Fruit fly (Drosophila melanogaster): ENCODE results near the gene Utx.

Utx gene

dm6 chr2L:10278658-10279057 is at the start of gene Utx:
Gene Utx, minus strand, starts transcription at chr2L:10278811.
- TF ChIP-seq psq (optimal IDR thresholded peaks at IDR 0.05), result no peak
- TF ChIP-seq insv (optimal IDR thresholded peaks at IDR 0.05), result no peak
- TF ChIP-seq h (optimal IDR thresholded peaks at IDR 0.05), result no peak
- TF ChIP-seq ttk (optimal IDR thresholded peaks at IDR 0.05), result no peak
- TF ChIP-seq Myc (optimal IDR thresholded peaks at IDR 0.05), result no peak
- TF ChIP-seq Sin3A (optimal IDR thresholded peaks at IDR 0.05), result no peak

dm6 chr2L:10327790-10328189 is 49.2 kb upstream of the Utx start, which contains the start of gene RnrL:
Gene RnrL, minus strand, starts transcription at chr2L:10327943.
- TF ChIP-seq psq (optimal IDR thresholded peaks at IDR 0.05), result no peak
- no peak for TF ChIP-seq Myc (optimal IDR thresholded peaks at IDR 0.05)
- TF ChIP-seq h (optimal IDR thresholded peaks at IDR 0.05), result no peak
- TF ChIP-seq ttk (optimal IDR thresholded peaks at IDR 0.05), result no peak
- no peak for TF ChIP-seq insv (optimal IDR thresholded peaks at IDR 0.05)
- TF ChIP-seq Sin3A (optimal IDR thresholded peaks at IDR 0.05), result no peak

- TF ChIP-seq Myc (optimal IDR thresholded peaks at IDR 0.05) (no peak), insv (optimal IDR thresholded peaks at IDR 0.05) (no peak), h (optimal IDR thresholded peaks at IDR 0.05) (no peak), Sin3A (optimal IDR thresholded peaks at IDR 0.05) (no peak), ttk (optimal IDR thresholded peaks at IDR 0.05) (no peak), psq (optimal IDR thresholded peaks at IDR 0.05) (no peak)
Observed at dm6 chr2L:10322773-10323487, 44.3 kb upstream of the Utx start, which contains the start of gene CG5381. Gene CG5381, minus strand, starts transcription at chr2L:10323102.

- TF ChIP-seq h (optimal IDR thresholded peaks at IDR 0.05), result no peak
- no peak for TF ChIP-seq Myc (optimal IDR thresholded peaks at IDR 0.05)
- no peak for TF ChIP-seq Sin3A (optimal IDR thresholded peaks at IDR 0.05)
Observed at dm6 chr2L:10322176-10322575, 43.6 kb upstream of the Utx start, which contains the start of gene CG4995. Gene CG4995, plus strand, starts transcription at chr2L:10322476.

- no peak for TF ChIP-seq Sin3A (optimal IDR thresholded peaks at IDR 0.05)
- TF ChIP-seq Myc (optimal IDR thresholded peaks at IDR 0.05), result no peak
- TF ChIP-seq psq (optimal IDR thresholded peaks at IDR 0.05), result no peak
- no peak for TF ChIP-seq h (optimal IDR thresholded peaks at IDR 0.05)
- TF ChIP-seq ttk (optimal IDR thresholded peaks at IDR 0.05), result no peak
- TF ChIP-seq insv (optimal IDR thresholded peaks at IDR 0.05), result no peak
Observed at dm6 chr2L:10321612-10322011, 43.0 kb upstream of the Utx start.

dm6 chr2L:10321036-10321583 is 42.5 kb upstream of the Utx start:
- TF ChIP-seq Myc (optimal IDR thresholded peaks at IDR 0.05) (no peak), psq (optimal IDR thresholded peaks at IDR 0.05) (no peak), Sin3A (optimal IDR thresholded peaks at IDR 0.05) (no peak), ttk (optimal IDR thresholded peaks at IDR 0.05) (no peak), insv (optimal IDR thresholded peaks at IDR 0.05) (no peak), h (optimal IDR thresholded peaks at IDR 0.05) (no peak)

- no peak for TF ChIP-seq ttk (optimal IDR thresholded peaks at IDR 0.05)
- no peak for TF ChIP-seq insv (optimal IDR thresholded peaks at IDR 0.05)
- no peak for TF ChIP-seq h (optimal IDR thresholded peaks at IDR 0.05)
- TF ChIP-seq psq (optimal IDR thresholded peaks at IDR 0.05), result no peak
- TF ChIP-seq Sin3A (optimal IDR thresholded peaks at IDR 0.05), result no peak
- no peak for TF ChIP-seq Myc (optimal IDR thresholded peaks at IDR 0.05)
Observed at dm6 chr2L:10320174-10320775, 41.7 kb upstream of the Utx start.

dm6 chr2L:10315888-10316287 is 37.3 kb upstream of the Utx start:
- TF ChIP-seq insv (optimal IDR thresholded peaks at IDR 0.05) (no peak), psq (optimal IDR thresholded peaks at IDR 0.05) (no peak), Myc (optimal IDR thresholded peaks at IDR 0.05) (no peak), h (optimal IDR thresholded peaks at IDR 0.05) (no peak), ttk (optimal IDR thresholded peaks at IDR 0.05) (no peak), Sin3A (optimal IDR thresholded peaks at IDR 0.05) (no peak)

- no peak for TF ChIP-seq h (optimal IDR thresholded peaks at IDR 0.05)
Observed at dm6 chr2L:10314327-10315210, 36.0 kb upstream of the Utx start, which contains the start of the genes Usp14 and CG4972. Gene Usp14, minus strand, starts transcription at chr2L:10314396. Gene CG4972, plus strand, starts transcription at chr2L:10314792.

dm6 chr2L:10311822-10312221 is 33.2 kb upstream of the Utx start:
- TF ChIP-seq Sin3A (optimal IDR thresholded peaks at IDR 0.05) (no peak), h (optimal IDR thresholded peaks at IDR 0.05) (no peak), ttk (optimal IDR thresholded peaks at IDR 0.05) (no peak), Myc (optimal IDR thresholded peaks at IDR 0.05) (no peak), insv (optimal IDR thresholded peaks at IDR 0.05) (no peak), psq (optimal IDR thresholded peaks at IDR 0.05) (no peak)

dm6 chr2L:10310614-10311382 is 32.2 kb upstream of the Utx start, which contains the start of gene Cdk5alpha:
Gene Cdk5alpha, minus strand, starts transcription at chr2L:10310956.
- TF ChIP-seq insv (optimal IDR thresholded peaks at IDR 0.05) (no peak), h (optimal IDR thresholded peaks at IDR 0.05) (no peak), ttk (optimal IDR thresholded peaks at IDR 0.05) (no peak), Myc (optimal IDR thresholded peaks at IDR 0.05) (no peak), psq (optimal IDR thresholded peaks at IDR 0.05) (no peak), Sin3A (optimal IDR thresholded peaks at IDR 0.05) (no peak)

Data from Kc167 (cell line).